Worm (Caenorhabditis elegans) whole organism, early embryonic: ENCODE data around the gene T26H5.14.

Experiments used
- B0310.2 ChIP-seq: sonication (generic microtip); optimal IDR thresholded peaks from 2 replicates; lab custom pipeline; 2016; ENCODE audit warnings: mild to moderate bottlenecking, missing genetic modification characterization, missing compliant biosample characterization
- F13C5.2 ChIP-seq: sonication (generic microtip); optimal IDR thresholded peaks from 2 replicates; lab custom pipeline; 2017; ENCODE audit warnings: mild to moderate bottlenecking, missing genetic modification characterization, inconsistent platforms, missing compliant biosample characterization
- aly-1 ChIP-seq: sonication (generic microtip); optimal IDR thresholded peaks from 2 replicates; lab custom pipeline; 2016; ENCODE audit warnings: missing genetic modification characterization, missing compliant biosample characterization
- ama-1 ChIP-seq: fragments of 150-350 bp; optimal IDR thresholded peaks from 2 replicates; lab custom pipeline; 2014
- ceh-13 ChIP-seq: fragments of 200-800 bp; sonication (Bioruptor generic); optimal IDR thresholded peaks from 2 replicates; lab custom pipeline; 2018; ENCODE audit warnings: mild to moderate bottlenecking, missing genetic modification characterization, missing compliant biosample characterization
- ceh-36 ChIP-seq: sonication (generic microtip); optimal IDR thresholded peaks from 2 replicates; lab custom pipeline; 2016; ENCODE audit warnings: missing genetic modification characterization, inconsistent platforms, missing compliant biosample characterization
- ets-7 ChIP-seq: sonication (generic microtip); optimal IDR thresholded peaks from 2 replicates; lab custom pipeline; 2016; ENCODE audit warnings: missing genotype, missing genetic modification characterization, missing compliant biosample characterization
- flt-1 ChIP-seq: fragments of 200-800 bp; sonication (Bioruptor generic); IDR thresholded peaks from 2 replicates; pipeline ENCODE4 v1.3.6; 2022; ENCODE audit warnings: missing genetic modification characterization, missing compliant biosample characterization
- hmbx-1 ChIP-seq: sonication (generic microtip); optimal IDR thresholded peaks from 2 replicates; lab custom pipeline; 2016; ENCODE audit warnings: mild to moderate bottlenecking, missing genetic modification characterization, missing compliant biosample characterization
- hmg-4 ChIP-seq: fragments of 200-800 bp; sonication (Bioruptor generic); optimal IDR thresholded peaks from 2 replicates; lab custom pipeline; 2018; ENCODE audit warnings: mild to moderate bottlenecking, missing genetic modification characterization, missing compliant biosample characterization
- hnd-1 ChIP-seq: sonication (generic microtip); optimal IDR thresholded peaks from 2 replicates; lab custom pipeline; 2016; ENCODE audit warnings: missing genetic modification characterization, missing compliant biosample characterization
- pes-1 ChIP-seq: fragments of 200-800 bp; sonication (Bioruptor generic); IDR thresholded peaks from 2 replicates; pipeline ENCODE4 v1.3.6; 2022; ENCODE audit warnings: missing genetic modification reagents, missing genetic modification characterization, missing compliant biosample characterization
- scrt-1 ChIP-seq: fragments of 200-800 bp; sonication (Bioruptor generic); IDR thresholded peaks from 2 replicates; pipeline ENCODE4 v1.3.6; 2022; ENCODE audit warnings: missing genetic modification characterization, missing compliant biosample characterization
- sea-1 ChIP-seq: fragments of 200-800 bp; sonication (Bioruptor generic); conservative IDR thresholded peaks from 2 replicates; pipeline ENCODE4 v1.3.6; 2022; ENCODE audit warnings: missing genetic modification characterization, missing compliant biosample characterization
- tbx-11 ChIP-seq: fragments of 200-800 bp; sonication (Bioruptor generic); IDR thresholded peaks from 2 replicates; pipeline ENCODE4 v1.3.6; 2022; ENCODE audit warnings: missing genetic modification characterization, missing compliant biosample characterization
- tbx-37 ChIP-seq: fragments of 200-800 bp; sonication (Bioruptor generic); conservative IDR thresholded peaks from 2 replicates; pipeline ENCODE4 v1.3.6; 2022; ENCODE audit warnings: missing genetic modification reagents, missing genetic modification characterization, missing compliant biosample characterization
- tra-4 ChIP-seq: sonication (generic microtip); optimal IDR thresholded peaks from 2 replicates; lab custom pipeline; 2017; ENCODE audit warnings: missing genetic modification characterization, missing compliant biosample characterization

T26H5.14 gene

DNA sequence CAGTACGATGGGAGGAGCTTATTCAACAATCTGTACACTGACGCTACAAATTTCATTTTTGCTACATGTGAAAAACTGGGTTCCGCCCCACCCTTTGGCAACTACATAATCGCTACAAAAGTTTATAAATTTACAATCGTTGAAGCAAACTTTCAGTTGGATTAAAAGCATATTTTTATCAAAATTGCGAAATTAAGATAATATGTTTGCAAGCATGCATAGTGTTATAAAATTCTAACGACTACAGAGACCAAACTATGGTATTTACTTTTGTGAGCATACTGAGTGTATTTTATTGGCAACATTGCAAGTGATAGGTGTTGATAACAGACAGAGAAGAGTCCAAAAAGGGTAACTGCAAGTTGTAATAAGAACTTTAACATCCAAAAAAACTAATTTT is 29.6 kb downstream of the T26H5.14 start, which contains the start of gene C06B8.2:
Gene C06B8.2, minus strand, starts transcription at position 153 of the 400 bp plus-strand sequence.
- no peak for TF ChIP-seq hnd-1 (tag; lab: Kevin White, UChicago)
- TF ChIP-seq hmbx-1 (tag; lab: Kevin White, UChicago), result no peak
- no peak for TF ChIP-seq sea-1
- TF ChIP-seq pes-1 (GFP tag; lab: Robert Waterston, UW), result no peak
- no peak for TF ChIP-seq B0310.2 (tag; lab: Kevin White, UChicago)
- TF ChIP-seq ceh-13, result no peak
- no peak for TF ChIP-seq ama-1
- no peak for TF ChIP-seq aly-1
- no peak for TF ChIP-seq scrt-1 (GFP tag; lab: Robert Waterston, UW)
- no peak for TF ChIP-seq tbx-11 (GFP tag; lab: Robert Waterston, UW)

DNA sequence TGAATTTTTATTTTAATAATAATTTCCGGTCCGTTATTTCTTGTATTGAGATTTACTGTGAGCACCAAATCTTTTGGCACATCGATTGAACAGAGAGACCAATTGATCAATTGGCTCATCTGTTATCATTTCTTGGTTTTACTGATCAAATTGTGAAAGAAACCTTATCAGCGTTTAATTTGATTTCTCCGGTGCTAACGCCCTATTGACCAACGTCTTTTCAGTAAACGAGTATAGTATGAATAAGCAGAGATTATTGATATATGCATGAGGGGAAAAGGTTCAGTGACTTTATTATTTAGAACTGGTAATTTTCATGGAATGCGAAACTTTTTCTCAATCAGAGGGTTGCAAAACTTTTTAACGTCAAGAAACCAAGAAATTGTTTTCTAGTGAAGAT is 30.1 kb downstream of the T26H5.14 start:
- no peak for TF ChIP-seq ama-1
- no peak for TF ChIP-seq F13C5.2 (tag; lab: Kevin White, UChicago)
- no peak for TF ChIP-seq B0310.2 (tag; lab: Kevin White, UChicago)
- TF ChIP-seq hnd-1 (tag; lab: Kevin White, UChicago), result no peak
- TF ChIP-seq flt-1, result no peak
- TF ChIP-seq ets-7 (tag; lab: Kevin White, UChicago), result no peak
- TF ChIP-seq hmbx-1 (tag; lab: Kevin White, UChicago), result no peak
- TF ChIP-seq tbx-11 (GFP tag; lab: Robert Waterston, UW), result no peak
- no peak for TF ChIP-seq scrt-1 (GFP tag; lab: Robert Waterston, UW)

DNA sequence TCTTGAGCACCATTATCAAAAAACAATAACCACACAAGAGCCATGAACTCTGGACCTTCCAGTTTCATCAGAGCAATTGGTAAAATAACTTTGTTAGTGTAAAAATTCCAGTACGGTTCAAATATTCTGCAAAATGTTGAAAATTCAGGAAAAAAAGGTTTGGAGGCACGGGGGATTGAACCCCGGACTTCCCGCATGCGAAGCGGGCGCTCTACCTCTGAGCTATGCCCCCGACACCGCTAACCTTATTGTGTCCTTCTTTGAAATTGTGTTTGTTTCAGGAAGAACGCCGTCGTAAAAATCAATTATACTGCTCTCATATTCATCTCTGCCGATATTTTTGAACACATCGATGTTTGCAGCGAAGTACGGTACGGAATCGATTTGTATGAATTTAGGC is 30.9 kb downstream of the T26H5.14 start:
- TF ChIP-seq B0310.2 (tag; lab: Kevin White, UChicago) (no peak), ceh-13 (no peak), tbx-11 (GFP tag; lab: Robert Waterston, UW) (no peak), flt-1 (no peak), sea-1 (no peak), scrt-1 (GFP tag; lab: Robert Waterston, UW) (no peak), ceh-36 (tag; lab: Kevin White, UChicago) (no peak), hmg-4 (no peak), F13C5.2 (tag; lab: Kevin White, UChicago) (no peak), ets-7 (tag; lab: Kevin White, UChicago) (no peak), tra-4 (tag; lab: Kevin White, UChicago) (no peak), hnd-1 (tag; lab: Kevin White, UChicago) (no peak), pes-1 (GFP tag; lab: Robert Waterston, UW) (no peak), hmbx-1 (tag; lab: Kevin White, UChicago) (no peak), tbx-37 (GFP tag; lab: Robert Waterston, UW) (no peak), aly-1 (no peak), ama-1 (no peak)

DNA sequence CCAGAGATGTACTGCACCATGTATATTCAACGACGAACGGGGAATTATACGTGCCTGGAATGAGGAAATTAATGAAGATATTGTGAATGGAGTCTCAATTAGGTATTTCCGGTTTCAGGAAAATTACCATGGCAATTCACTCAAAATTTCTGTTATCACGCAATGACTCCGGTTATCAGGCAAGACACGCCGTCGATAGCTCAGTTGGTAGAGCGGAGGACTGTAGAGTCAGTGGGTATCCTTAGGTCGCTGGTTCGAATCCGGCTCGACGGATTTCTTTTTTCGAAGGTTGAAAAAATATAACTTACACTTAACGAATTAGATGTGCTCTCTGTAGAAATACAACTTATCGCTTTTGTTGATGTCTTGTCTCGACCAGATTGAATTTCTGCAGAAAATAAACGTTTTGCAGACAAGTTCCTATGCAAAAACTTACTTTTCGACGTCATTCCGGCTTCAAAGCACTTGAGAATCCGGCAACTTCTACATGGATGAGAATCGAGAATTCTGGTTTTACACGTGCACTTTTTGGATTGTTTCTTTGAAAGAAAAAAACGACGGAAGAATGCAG is 31.6 kb downstream of the T26H5.14 start:
- TF ChIP-seq B0310.2 (tag; lab: Kevin White, UChicago) (no peak), ets-7 (tag; lab: Kevin White, UChicago) (no peak), aly-1 (no peak), tbx-11 (GFP tag; lab: Robert Waterston, UW) (no peak), tra-4 (tag; lab: Kevin White, UChicago) (no peak)

DNA sequence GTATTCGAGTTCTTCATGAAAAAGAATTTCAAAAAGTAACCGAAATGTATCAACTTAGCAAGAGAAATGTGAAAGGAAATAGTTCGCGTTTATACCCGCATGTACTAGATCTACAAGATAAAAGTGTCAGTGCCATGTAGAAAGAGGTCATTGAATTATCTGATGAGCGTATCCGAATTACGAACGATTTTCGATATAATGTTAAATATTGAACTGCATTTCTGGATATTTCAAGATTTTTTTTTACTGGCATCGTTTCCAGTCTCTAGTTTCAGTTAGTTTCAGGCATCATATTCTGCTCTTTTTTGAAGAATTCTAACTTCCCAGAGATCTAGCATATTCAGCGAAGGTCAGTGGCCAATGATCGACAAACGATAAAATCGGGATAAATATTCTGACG is 32.4 kb downstream of the T26H5.14 start, which contains the start of gene nhr-150:
Gene nhr-150, minus strand, starts transcription at position 92 of the 400 bp plus-strand sequence.
- no peak for TF ChIP-seq B0310.2 (tag; lab: Kevin White, UChicago)
- no peak for TF ChIP-seq tra-4 (tag; lab: Kevin White, UChicago)
- no peak for TF ChIP-seq ceh-13
- TF ChIP-seq hmbx-1 (tag; lab: Kevin White, UChicago), result no peak
- no peak for TF ChIP-seq ets-7 (tag; lab: Kevin White, UChicago)
- TF ChIP-seq flt-1, result no peak
- TF ChIP-seq hmg-4, result no peak
- no peak for TF ChIP-seq ama-1
- TF ChIP-seq tbx-37 (GFP tag; lab: Robert Waterston, UW), result no peak
- no peak for TF ChIP-seq hnd-1 (tag; lab: Kevin White, UChicago)
- no peak for TF ChIP-seq sea-1
- no peak for TF ChIP-seq scrt-1 (GFP tag; lab: Robert Waterston, UW)
- TF ChIP-seq tbx-11 (GFP tag; lab: Robert Waterston, UW), result no peak
- TF ChIP-seq pes-1 (GFP tag; lab: Robert Waterston, UW), result no peak
- no peak for TF ChIP-seq aly-1
- TF ChIP-seq ceh-36 (tag; lab: Kevin White, UChicago), result no peak
- no peak for TF ChIP-seq F13C5.2 (tag; lab: Kevin White, UChicago)

DNA sequence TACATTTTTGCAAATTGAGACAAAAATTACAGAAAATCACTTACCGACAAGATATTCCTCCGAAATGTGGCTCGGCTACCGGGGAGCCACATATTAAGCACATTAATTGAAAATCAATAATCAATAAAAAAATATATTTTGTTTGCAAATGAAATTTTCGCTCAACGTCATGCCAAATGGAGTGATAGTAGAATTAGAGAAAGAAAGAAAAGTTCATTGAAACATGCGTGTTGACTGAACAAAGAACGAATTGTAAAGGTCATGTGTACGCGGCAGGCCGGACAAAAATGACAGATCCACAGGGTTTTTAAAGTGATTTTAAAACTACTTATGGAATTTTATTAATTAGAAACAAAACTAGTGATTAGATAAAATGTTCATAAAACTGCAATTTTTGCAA is 34.6 kb downstream of the T26H5.14 start:
- TF ChIP-seq ets-7 (tag; lab: Kevin White, UChicago) (no peak), scrt-1 (GFP tag; lab: Robert Waterston, UW) (no peak), B0310.2 (tag; lab: Kevin White, UChicago) (no peak), ceh-36 (tag; lab: Kevin White, UChicago) (no peak), tra-4 (tag; lab: Kevin White, UChicago) (no peak), aly-1 (no peak), ceh-13 (no peak), tbx-37 (GFP tag; lab: Robert Waterston, UW) (no peak), tbx-11 (GFP tag; lab: Robert Waterston, UW) (no peak), pes-1 (GFP tag; lab: Robert Waterston, UW) (no peak), flt-1 (no peak), hmbx-1 (tag; lab: Kevin White, UChicago) (no peak), hmg-4 (no peak), F13C5.2 (tag; lab: Kevin White, UChicago) (no peak), ama-1 (no peak), hnd-1 (tag; lab: Kevin White, UChicago) (no peak), sea-1 (no peak)

DNA sequence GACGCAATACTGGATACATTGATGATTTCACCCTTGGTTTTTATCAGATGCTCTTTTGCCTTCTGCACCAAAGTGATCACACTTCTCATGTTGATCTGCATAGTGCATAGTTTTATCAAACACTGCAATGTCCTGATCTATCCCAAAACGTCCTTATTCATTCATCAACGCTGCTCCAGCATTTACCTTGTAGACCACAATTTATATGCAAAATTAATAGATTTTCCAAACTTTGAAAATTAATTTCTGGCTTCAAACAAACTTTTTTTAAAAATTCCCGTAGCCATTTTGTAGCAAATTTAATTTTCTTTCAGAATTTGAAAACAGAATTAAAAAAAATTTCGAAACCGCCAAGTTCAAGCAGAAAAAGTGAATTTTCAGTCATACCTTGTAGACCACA is 35.6 kb downstream of the T26H5.14 start, which contains the start of gene C06B8.3:
Gene C06B8.3, minus strand, starts transcription at position 101 of the 400 bp plus-strand sequence.
- TF ChIP-seq aly-1, result no peak
- TF ChIP-seq pes-1 (GFP tag; lab: Robert Waterston, UW), result no peak
- no peak for TF ChIP-seq sea-1
- TF ChIP-seq tbx-11 (GFP tag; lab: Robert Waterston, UW), result no peak
- TF ChIP-seq tra-4 (tag; lab: Kevin White, UChicago), result no peak
- TF ChIP-seq tbx-37 (GFP tag; lab: Robert Waterston, UW), result no peak
- TF ChIP-seq scrt-1 (GFP tag; lab: Robert Waterston, UW), result no peak
- TF ChIP-seq hmg-4, result no peak
- TF ChIP-seq F13C5.2 (tag; lab: Kevin White, UChicago), result no peak
- TF ChIP-seq hmbx-1 (tag; lab: Kevin White, UChicago), result no peak
- TF ChIP-seq flt-1, result no peak
- no peak for TF ChIP-seq ama-1
- no peak for TF ChIP-seq ceh-13
